Worm (Caenorhabditis elegans) whole organism, L2 larva: ENCODE measurements around the gene srh-79.

ENCODE experiments used
- F13H6.1 ChIP-seq: sonication (generic microtip); optimal IDR thresholded peaks from 2 replicates; lab custom pipeline; 2016; ENCODE audit warnings: missing genetic modification characterization, missing compliant biosample characterization
- Y55F3AM.14 ChIP-seq: fragments of 200-800 bp; sonication (Bioruptor generic); optimal IDR thresholded peaks from 2 replicates; lab custom pipeline; 2018; ENCODE audit warnings: mild to moderate bottlenecking, missing genetic modification characterization, missing compliant biosample characterization
- alr-1 ChIP-seq: fragments of 150-350 bp; optimal IDR thresholded peaks from 2 replicates; lab custom pipeline; 2014; ENCODE audit warnings: missing biosample characterization, missing genetic modification characterization
- aly-2 ChIP-seq: fragments of 150-350 bp; optimal IDR thresholded peaks from 2 replicates; lab custom pipeline; 2014; ENCODE audit warnings: missing biosample characterization, missing genetic modification characterization
- ama-1 ChIP-seq: fragments of 150-350 bp; optimal IDR thresholded peaks from 2 replicates; lab custom pipeline; 2018; ENCODE audit warnings: inconsistent platforms
- blmp-1 ChIP-seq: sonication (generic microtip); optimal IDR thresholded peaks from 2 replicates; lab custom pipeline; 2017; ENCODE audit warnings: missing genetic modification characterization, mild to moderate bottlenecking, missing compliant biosample characterization, antibody characterized with exemption, moderate library complexity; ENCODE audit not compliant: insufficient read depth
- ceh-16 ChIP-seq: fragments of 150-350 bp; optimal IDR thresholded peaks from 2 replicates; lab custom pipeline; 2014; ENCODE audit warnings: missing biosample characterization, missing genetic modification characterization
- ceh-82 ChIP-seq: fragments of 150-350 bp; optimal IDR thresholded peaks from 2 replicates; lab custom pipeline; 2014; ENCODE audit warnings: missing biosample characterization, missing genetic modification characterization
- dmd-4 ChIP-seq: sonication (generic microtip); optimal IDR thresholded peaks from 2 replicates; lab custom pipeline; 2017; ENCODE audit warnings: missing biosample characterization, missing genetic modification characterization
- egl-27 ChIP-seq: sonication (generic microtip); optimal IDR thresholded peaks from 3 replicates; lab custom pipeline; 2017; ENCODE audit warnings: missing biosample characterization, missing genetic modification reagents, missing genetic modification characterization
- elt-1 ChIP-seq: fragments of 150-350 bp; optimal IDR thresholded peaks from 2 replicates; lab custom pipeline; 2014; ENCODE audit warnings: missing biosample characterization, missing genetic modification characterization
- elt-3 ChIP-seq: sonication (generic microtip); optimal IDR thresholded peaks from 2 replicates; lab custom pipeline; 2017; ENCODE audit warnings: missing biosample characterization, missing genetic modification characterization
- fos-1 ChIP-seq: fragments of 150-350 bp; optimal IDR thresholded peaks from 2 replicates; lab custom pipeline; 2014; ENCODE audit warnings: missing biosample characterization, missing genetic modification characterization
- lin-11 ChIP-seq: fragments of 150-350 bp; sonication (generic microtip); optimal IDR thresholded peaks from 2 replicates; lab custom pipeline; 2014; ENCODE audit warnings: missing biosample characterization, missing genetic modification characterization, inconsistent platforms, mixed read lengths
- lin-13 ChIP-seq: fragments of 150-350 bp; optimal IDR thresholded peaks from 2 replicates; lab custom pipeline; 2014; ENCODE audit warnings: missing biosample characterization, missing genetic modification reagents, missing genetic modification characterization
- lsy-2 ChIP-seq, 2 experiments: fragments of 150-350 bp in 1 of 2; sonication (generic microtip) in 1 of 2; optimal IDR thresholded peaks; 2 replicates each; lab custom pipeline; 2014 to 2017; ENCODE audit warnings: missing biosample characterization in 2 of 2, missing genetic modification characterization in 2 of 2
- mab-5 ChIP-seq: fragments of 150-350 bp; optimal IDR thresholded peaks from 2 replicates; lab custom pipeline; 2014; ENCODE audit warnings: missing biosample characterization, missing genetic modification characterization
- mdl-1 ChIP-seq, 2 experiments: fragments of 150-350 bp in 1 of 2; sonication (generic microtip) in 1 of 2; optimal IDR thresholded peaks; 2 replicates each; lab custom pipeline; 2017; ENCODE audit warnings: missing biosample characterization in 2 of 2, missing genetic modification characterization in 2 of 2
- nhr-10 ChIP-seq: sonication (generic microtip); optimal IDR thresholded peaks from 2 replicates; lab custom pipeline; 2017; ENCODE audit warnings: missing biosample characterization, missing genetic modification characterization
- nhr-11 ChIP-seq: fragments of 150-350 bp; optimal IDR thresholded peaks from 2 replicates; lab custom pipeline; 2014; ENCODE audit warnings: missing biosample characterization, missing genetic modification characterization
- nhr-129 ChIP-seq: fragments of 150-350 bp; optimal IDR thresholded peaks from 2 replicates; lab custom pipeline; 2014; ENCODE audit warnings: missing biosample characterization, missing genetic modification characterization
- nhr-21 ChIP-seq: fragments of 150-350 bp; optimal IDR thresholded peaks from 2 replicates; lab custom pipeline; 2014; ENCODE audit warnings: missing biosample characterization, missing genetic modification characterization
- nhr-237 ChIP-seq: fragments of 150-350 bp; optimal IDR thresholded peaks from 2 replicates; lab custom pipeline; 2014; ENCODE audit warnings: missing biosample characterization, missing genetic modification characterization
- nhr-77 ChIP-seq: fragments of 150-350 bp; optimal IDR thresholded peaks from 2 replicates; lab custom pipeline; 2014; ENCODE audit warnings: missing biosample characterization, missing genetic modification characterization
- peb-1 ChIP-seq: fragments of 150-350 bp; optimal IDR thresholded peaks from 2 replicates; lab custom pipeline; 2014; ENCODE audit warnings: missing biosample characterization, missing genetic modification characterization
- sma-3 ChIP-seq: sonication (generic microtip); optimal IDR thresholded peaks from 2 replicates; lab custom pipeline; 2016; ENCODE audit warnings: missing genetic modification reagents, missing genetic modification characterization, missing compliant biosample characterization
- sma-9 ChIP-seq, 2 experiments: fragments of 150-350 bp in 1 of 2; sonication (generic microtip) in 1 of 2; optimal IDR thresholded peaks; 2 replicates each; lab custom pipeline; 2014 to 2016; ENCODE audit warnings: missing genetic modification characterization in 2 of 2, mild to moderate bottlenecking in 1 of 2, missing biosample characterization in 1 of 2, missing compliant biosample characterization in 1 of 2, missing genetic modification reagents in 1 of 2, moderate library complexity in 1 of 2
- unc-39 ChIP-seq: fragments of 150-350 bp; optimal IDR thresholded peaks from 2 replicates; lab custom pipeline; 2014; ENCODE audit warnings: missing biosample characterization, missing genetic modification characterization
- unc-62 ChIP-seq: fragments of 150-350 bp; optimal IDR thresholded peaks from 2 replicates; lab custom pipeline; 2014; ENCODE audit warnings: missing biosample characterization, missing genetic modification reagents, missing genetic modification characterization
- zag-1 ChIP-seq: fragments of 150-350 bp; optimal IDR thresholded peaks from 2 replicates; lab custom pipeline; 2014; ENCODE audit warnings: missing biosample characterization, missing genetic modification characterization
- ztf-1 ChIP-seq: fragments of 200-800 bp; sonication (Bioruptor generic); conservative IDR thresholded peaks from 2 replicates; pipeline ENCODE4 v1.3.6; 2022; ENCODE audit warnings: missing genetic modification characterization, missing compliant biosample characterization
- ztf-11 ChIP-seq: sonication (generic microtip); optimal IDR thresholded peaks from 2 replicates; lab custom pipeline; 2017; ENCODE audit warnings: missing biosample characterization, missing genetic modification characterization

Gene srh-79

DNA sequence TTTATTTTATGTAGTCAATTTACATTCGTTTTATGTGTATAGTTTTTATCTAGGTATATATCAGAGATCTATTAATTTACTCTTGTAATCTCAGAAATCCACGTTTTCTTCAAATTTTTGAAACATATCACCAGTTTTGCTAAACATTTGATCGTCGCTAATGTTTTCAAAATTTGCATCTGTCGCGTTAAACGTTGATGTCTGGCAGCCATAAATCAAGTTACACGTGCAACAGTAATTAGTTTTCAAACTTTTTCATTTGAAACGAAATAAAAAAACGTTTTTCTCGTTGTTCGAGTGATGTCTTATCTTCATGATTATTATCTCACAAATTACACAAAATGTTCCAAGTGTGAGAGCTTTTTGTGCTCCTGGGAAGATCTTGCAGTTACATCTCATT lies at the start of gene srh-79:
Gene srh-79 (plus strand): TSS at position 301 of the 400 bp plus-strand sequence.
- TF ChIP-seq fos-1 (tag; lab: Kevin White, UChicago): no peak
- no peak for TF ChIP-seq lsy-2 (tag; optimal IDR thresholded peaks at IDR 0.05; lab: Kevin White, UChicago)
- no peak for TF ChIP-seq mab-5 (tag; lab: Kevin White, UChicago)
- TF ChIP-seq nhr-11 (tag; lab: Kevin White, UChicago): no peak
- TF ChIP-seq unc-62 (GFP tag; lab: Kevin White, UChicago): no peak

ce11 chrV:7449303-7449827 lies 48.2 kb upstream of the srh-79 start, which contains the start of gene try-12:
Gene try-12 (plus strand): TSS chrV:7449353.
- TF ChIP-seq ceh-82 (tag; lab: Kevin White, UChicago) (no peak), nhr-129 (tag; lab: Kevin White, UChicago) (no peak), nhr-237 (no peak), unc-39 (tag; lab: Kevin White, UChicago) (no peak), ztf-11 (tag; lab: Kevin White, UChicago) (no peak), lin-11 (tag; lab: Kevin White, UChicago) (no peak), dmd-4 (tag; lab: Kevin White, UChicago) (no peak), elt-1 (tag; lab: Kevin White, UChicago) (no peak), nhr-21 (no peak), sma-3 (GFP tag; lab: Kevin White, UChicago) (no peak), F13H6.1 (tag; lab: Kevin White, UChicago) (no peak), nhr-10 (no peak), sma-9 (GFP tag; optimal IDR thresholded peaks at IDR 0.05; lab: Kevin White, UChicago) (no peak), sma-9 (tag; optimal IDR thresholded peaks at IDR 0.05; lab: Kevin White, UChicago) (no peak), lsy-2 (tag; optimal IDR thresholded peaks at IDR 0.05; lab: Kevin White, UChicago) (no peak), unc-62 (GFP tag; lab: Kevin White, UChicago) (no peak), peb-1 (tag; lab: Kevin White, UChicago) (no peak), aly-2 (tag; lab: Kevin White, UChicago) (no peak), mdl-1 (tag; optimal IDR thresholded peaks at IDR 0.05; lab: Kevin White, UChicago) (no peak), nhr-77 (no peak)

DNA sequence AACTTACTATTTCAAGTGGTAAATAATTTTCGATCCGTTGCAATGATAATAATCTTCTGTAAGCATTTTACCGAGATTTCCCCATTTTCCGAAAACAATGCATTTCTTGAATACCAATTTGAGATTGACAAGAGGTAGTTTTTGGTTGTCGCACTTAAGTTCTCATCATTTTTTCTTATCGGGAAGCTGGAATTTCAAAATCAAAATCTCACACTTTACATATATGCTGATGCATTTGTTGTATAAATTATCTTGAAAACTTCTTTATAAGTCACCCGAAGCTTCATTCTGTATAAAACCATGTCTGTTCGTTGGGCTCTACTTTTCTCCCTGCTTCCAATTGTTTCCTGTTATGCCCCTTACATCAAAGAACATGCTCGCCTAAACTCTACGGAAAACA lies 46.1 kb upstream of the srh-79 start, which contains the start of gene try-11:
Gene try-11 (plus strand): TSS at position 301 of the 400 bp plus-strand sequence.
- TF ChIP-seq elt-1 (tag; lab: Kevin White, UChicago): no peak
- no peak for TF ChIP-seq unc-62 (GFP tag; lab: Kevin White, UChicago)
- no peak for TF ChIP-seq elt-3 (tag; lab: Kevin White, UChicago)
- TF ChIP-seq Y55F3AM.14 (GFP tag; lab: Kevin White, UChicago): no peak

DNA sequence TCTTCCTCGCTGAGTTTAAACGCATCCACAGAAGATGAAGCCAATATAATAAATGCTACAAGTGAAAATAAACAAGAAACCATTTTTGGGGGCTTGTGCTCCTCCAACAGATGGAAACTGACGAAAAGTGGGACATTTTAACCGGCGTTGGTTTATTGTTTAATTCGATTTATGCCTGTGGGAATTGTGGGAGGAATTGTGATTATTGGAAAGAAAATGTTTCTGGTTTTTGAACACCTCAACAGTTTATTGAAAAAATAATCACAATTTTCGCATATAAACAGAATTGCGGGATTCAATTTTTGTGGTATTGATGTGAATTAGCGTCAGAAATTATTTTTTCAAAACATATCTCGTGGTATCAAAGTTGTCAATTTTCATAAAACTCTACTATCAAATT lies 43.3 kb upstream of the srh-79 start, which contains the start of gene try-8:
Gene try-8 (minus strand): TSS at position 101 of the 400 bp plus-strand sequence.
- TF ChIP-seq lin-11 (tag; lab: Kevin White, UChicago) (no peak), ceh-16 (tag; lab: Kevin White, UChicago) (no peak), egl-27 (tag; lab: Kevin White, UChicago) (no peak), ztf-11 (tag; lab: Kevin White, UChicago) (no peak), ztf-1 (GFP tag; lab: Robert Waterston, UW) (no peak), zag-1 (tag; lab: Kevin White, UChicago) (no peak), nhr-129 (tag; lab: Kevin White, UChicago) (no peak), dmd-4 (tag; lab: Kevin White, UChicago) (no peak), ama-1 (no peak), F13H6.1 (tag; lab: Kevin White, UChicago) (no peak), nhr-77 (no peak), blmp-1 (tag; lab: Kevin White, UChicago) (no peak), nhr-21 (no peak)

DNA sequence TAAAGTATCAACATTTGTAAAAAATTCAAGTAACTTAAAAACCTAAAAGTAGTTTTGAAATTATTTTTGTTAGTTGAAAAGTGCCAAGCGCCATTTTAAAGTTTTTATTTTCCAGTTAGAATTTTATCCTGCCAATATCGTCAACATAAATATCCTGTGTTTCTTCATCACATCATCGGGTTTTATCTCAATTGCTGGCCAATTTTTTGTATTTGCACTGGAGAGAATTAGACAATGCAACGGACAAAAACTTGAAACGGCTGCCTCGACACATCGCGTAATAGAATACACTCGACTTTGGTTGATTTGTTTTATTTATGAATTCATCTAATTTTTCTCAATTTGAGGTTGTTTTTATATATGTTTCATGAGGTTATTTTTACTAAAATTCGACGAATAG lies 42.5 kb upstream of the srh-79 start, which contains the start of gene F25E5.2:
Gene F25E5.2 (plus strand): TSS at position 301 of the 400 bp plus-strand sequence.
- TF ChIP-seq zag-1 (tag; lab: Kevin White, UChicago) (no peak), dmd-4 (tag; lab: Kevin White, UChicago) (no peak), blmp-1 (tag; lab: Kevin White, UChicago) (no peak), Y55F3AM.14 (GFP tag; lab: Kevin White, UChicago) (no peak), lin-13 (no peak), ztf-11 (tag; lab: Kevin White, UChicago) (no peak), ceh-16 (tag; lab: Kevin White, UChicago) (no peak), alr-1 (tag; lab: Kevin White, UChicago) (no peak), lin-11 (tag; lab: Kevin White, UChicago) (no peak), ztf-1 (GFP tag; lab: Robert Waterston, UW) (no peak)
- TF ChIP-seq, all 48 proteins: peak for 0
